Fruit fly (Drosophila melanogaster): ENCODE data around the gene NSD.

The NSD gene

DNA sequence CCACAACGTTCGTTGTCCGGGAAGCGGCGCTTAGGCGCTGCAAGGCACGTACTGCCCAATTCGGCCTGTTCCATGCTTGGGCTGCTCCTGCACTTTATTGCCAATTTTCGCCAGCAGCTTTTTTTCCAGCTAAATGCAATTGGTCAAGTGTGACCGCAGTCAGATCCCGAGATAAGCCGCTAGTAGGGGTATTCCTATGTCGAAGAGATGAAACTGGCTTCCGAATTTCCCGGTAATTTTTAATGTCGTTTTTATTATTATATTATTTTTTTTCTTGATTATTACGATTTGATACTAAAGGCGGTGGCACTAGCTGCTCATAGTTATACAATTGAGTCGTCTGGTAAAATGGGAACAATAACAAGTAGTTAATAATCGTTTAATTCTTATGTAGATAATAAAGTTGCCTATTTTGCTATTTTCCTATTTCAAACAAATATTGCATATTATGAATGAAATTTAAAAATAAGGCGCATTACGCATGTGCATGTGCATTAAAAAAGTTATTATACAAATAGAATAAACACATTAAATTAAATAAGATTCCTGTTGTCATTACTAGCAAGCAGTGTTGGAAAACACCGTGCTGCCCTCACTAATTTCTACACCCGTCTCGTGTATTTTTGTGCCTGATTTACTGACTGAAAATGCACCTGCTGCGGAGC is 21.2 kb downstream of the NSD start, which contains the start of the genes CG5003 and mRpS22 (continued):
- TF ChIP-seq CG12071 (GFP tag; optimal IDR thresholded peaks at IDR 0.05), result no peak
- peak; percentile 38 for TF ChIP-seq CG33557 (GFP tag; optimal IDR thresholded peaks at IDR 0.05)
- TF ChIP-seq ab (GFP tag; optimal IDR thresholded peaks at IDR 0.05), result no peak
- no peak for TF ChIP-seq pnt (GFP tag; optimal IDR thresholded peaks at IDR 0.05)
- peak in 1 of 2 experiments; percentile 57 for TF ChIP-seq Hr51 (GFP tag; optimal IDR thresholded peaks at IDR 0.05)
- peak; percentile 29 for TF ChIP-seq lbe (GFP tag; optimal IDR thresholded peaks at IDR 0.05)
- peak; percentile 68 for TF ChIP-seq MBD-R2 (GFP tag; IDR thresholded peaks at IDR 0.05)
- no peak for TF ChIP-seq HmgD (GFP tag; optimal IDR thresholded peaks at IDR 0.05)
- no peak for TF ChIP-seq Blimp-1 (GFP tag; optimal IDR thresholded peaks at IDR 0.05)
- peak; percentile 55 for TF ChIP-seq CG4820 (GFP tag; optimal IDR thresholded peaks at IDR 0.05)
- TF ChIP-seq CG15514 (GFP tag; optimal IDR thresholded peaks at IDR 0.05), result peak; percentile 13
- TF ChIP-seq CG12299 (tag; optimal IDR thresholded peaks at IDR 0.05), result no peak
- peak; percentile 69 for TF ChIP-seq CG3281 (GFP tag; optimal IDR thresholded peaks at IDR 0.05)
- TF ChIP-seq nom (GFP tag; optimal IDR thresholded peaks at IDR 0.05), result no peak
- TF ChIP-seq CG12769 (tag; optimal IDR thresholded peaks at IDR 0.05), result no peak
- TF ChIP-seq CG3407 (GFP tag; optimal IDR thresholded peaks at IDR 0.05), result peak; percentile 17
- TF ChIP-seq Xbp1 (GFP tag; optimal IDR thresholded peaks at IDR 0.05), result peak; percentile 43
- TF ChIP-seq CG1602 (GFP tag; optimal IDR thresholded peaks at IDR 0.05), result peak; percentile 25
- TF ChIP-seq CG31388 (GFP tag; optimal IDR thresholded peaks at IDR 0.05), result no peak
- TF ChIP-seq CG10321 (GFP tag; IDR thresholded peaks at IDR 0.05), result no peak
- TF ChIP-seq BtbVII (GFP tag; optimal IDR thresholded peaks at IDR 0.05), result peak; percentile 47
- no peak for TF ChIP-seq Hr39 (optimal IDR thresholded peaks at IDR 0.05)
- no peak for TF ChIP-seq Ets97D (GFP tag; optimal IDR thresholded peaks at IDR 0.05)
- TF ChIP-seq HLH54F (GFP tag; optimal IDR thresholded peaks at IDR 0.05), result peak; percentile 7
- TF ChIP-seq vfl (GFP tag; optimal IDR thresholded peaks at IDR 0.05), result peak; percentile 11
- TF ChIP-seq ase (GFP tag; IDR thresholded peaks at IDR 0.05), result 0 out of 3 replicates have a peak, but pooled peaks have one; percentile 8
- no peak for TF ChIP-seq eve (GFP tag; optimal IDR thresholded peaks at IDR 0.05)
- TF ChIP-seq hb (GFP tag; IDR thresholded peaks at IDR 0.05; ENCODE audit: partially characterized antibody), result no peak
- peak; percentile 6; the same call in 1 of the 3 replicates for TF ChIP-seq zfh1 (GFP tag; IDR thresholded peaks at IDR 0.05)
- peak; percentile 73 for TF ChIP-seq tin (GFP tag; optimal IDR thresholded peaks at IDR 0.05)
- TF ChIP-seq Atf6 (GFP tag; IDR thresholded peaks at IDR 0.05), result no peak; the same call in 1 of the 2 replicates
- TF ChIP-seq Ssrp (tag; optimal IDR thresholded peaks at IDR 0.05), result peak; percentile 58
- TF ChIP-seq CG17568 (GFP tag; optimal IDR thresholded peaks at IDR 0.05), result no peak
- no peak for TF ChIP-seq h (optimal IDR thresholded peaks at IDR 0.05)
- TF ChIP-seq Adf1 (GFP tag; IDR thresholded peaks at IDR 0.05), result no peak
- TF ChIP-seq CG2678 (tag; optimal IDR thresholded peaks at IDR 0.05), result peak; percentile 78
- peak; percentile 67 for TF ChIP-seq gfzf (GFP tag; optimal IDR thresholded peaks at IDR 0.05)
- peak; percentile 55 for TF ChIP-seq CG17385 (GFP tag; optimal IDR thresholded peaks at IDR 0.05)
- TF ChIP-seq CG5180 (GFP tag; optimal IDR thresholded peaks at IDR 0.05), result peak; percentile 3
- TF ChIP-seq ro (GFP tag; IDR thresholded peaks at IDR 0.05), result 0 out of 2 replicates have a peak, but pooled peaks have one; percentile 7
- peak; percentile 28 for TF ChIP-seq CG9876 (GFP tag; optimal IDR thresholded peaks at IDR 0.05)
- TF ChIP-seq dysf (GFP tag; IDR thresholded peaks at IDR 0.05), result peak; percentile 21; the same call in 1 of the 3 replicates
- TF ChIP-seq CG14014 (GFP tag; IDR thresholded peaks at IDR 0.05), result no peak
- TF ChIP-seq CG32772 (GFP tag; IDR thresholded peaks at IDR 0.05), result 0 out of 2 replicates have a peak, but pooled peaks have one; percentile 54
- peak; percentile 78 for TF ChIP-seq CG9932 (GFP tag; IDR thresholded peaks at IDR 0.05)
- no peak for TF ChIP-seq jing (GFP tag; optimal IDR thresholded peaks at IDR 0.05)
- peak; percentile 48 for TF ChIP-seq zen (tag; optimal IDR thresholded peaks at IDR 0.05)
- peak; percentile 34; the same call in 1 of the 2 replicates for TF ChIP-seq tna (GFP tag; IDR thresholded peaks at IDR 0.05; ENCODE audit: partially characterized antibody)
- TF ChIP-seq gsb (GFP tag; IDR thresholded peaks at IDR 0.05), result no peak
- peak; percentile 52; the same call in 1 of the 2 replicates for TF ChIP-seq CG7372 (GFP tag; IDR thresholded peaks at IDR 0.05)
